Fruit fly (Drosophila melanogaster): ENCODE measurements around the gene CG8661.
A peak's percentile ranks its signal among the peaks of the same experiment; 100 is the strongest.

The CG8661 gene

DNA sequence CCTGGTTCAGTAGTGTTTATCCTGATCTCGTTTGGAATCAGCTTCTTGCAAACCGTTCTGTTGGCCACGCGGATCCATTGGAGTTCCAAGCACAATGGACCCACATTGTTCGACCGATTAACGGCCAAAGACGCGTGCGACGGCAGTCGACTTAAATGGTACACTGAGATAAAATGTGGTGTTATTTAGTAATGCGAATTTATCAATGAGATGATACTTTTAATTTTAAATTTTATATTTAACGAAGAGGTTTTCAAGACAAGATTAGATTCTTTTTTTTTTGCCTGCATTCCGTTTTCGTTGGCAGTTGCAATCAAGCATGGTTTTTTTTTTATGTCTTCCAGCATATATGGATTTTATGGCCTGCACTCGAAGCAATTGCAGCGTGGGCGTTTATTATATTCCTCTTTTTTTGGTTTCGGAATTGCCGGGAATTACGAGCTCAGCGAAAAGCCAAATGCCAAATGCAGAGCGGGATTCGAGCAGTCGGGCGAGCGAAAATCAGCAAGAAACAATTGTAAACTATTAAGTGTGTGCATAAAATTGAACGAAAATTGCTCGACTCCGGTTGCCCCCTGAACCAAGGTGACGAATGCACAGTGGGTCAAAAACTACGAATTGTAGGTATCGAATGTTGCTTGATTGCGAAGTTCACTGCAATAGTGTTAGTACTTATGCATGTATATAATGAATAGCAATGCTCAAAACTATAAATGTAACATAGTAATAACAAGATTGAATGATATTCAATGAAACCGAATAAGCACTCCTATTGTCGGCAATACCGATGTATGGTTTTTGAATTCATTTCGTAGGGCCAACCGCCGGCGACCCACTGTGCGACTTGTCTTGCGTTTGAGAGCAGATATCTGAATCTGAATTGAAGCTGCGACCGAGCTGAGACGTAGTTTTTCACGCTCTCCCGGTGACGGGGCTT, 14.9 kb upstream of the CG8661 start (continued):
- TF ChIP-seq wor (GFP tag; IDR thresholded peaks at IDR 0.05) (no peak; the same call in 1 of the 2 replicates), mirr (GFP tag; optimal IDR thresholded peaks at IDR 0.05) (peak; percentile 68), CG18476 (GFP tag; optimal IDR thresholded peaks at IDR 0.05) (peak; percentile 2), Dip3 (GFP tag; optimal IDR thresholded peaks at IDR 0.05) (peak; percentile 30), jumu (GFP tag; optimal IDR thresholded peaks at IDR 0.05) (peak; percentile 41), Max (GFP tag; optimal IDR thresholded peaks at IDR 0.05) (no peak), ind (GFP tag; optimal IDR thresholded peaks at IDR 0.05) (peak; percentile 52), her (GFP tag; optimal IDR thresholded peaks at IDR 0.05) (peak; percentile 17), abd-A (tag; optimal IDR thresholded peaks at IDR 0.05) (no peak), CG17612 (GFP tag; IDR thresholded peaks at IDR 0.05) (no peak), CG5245 (GFP tag; optimal IDR thresholded peaks at IDR 0.05) (no peak), lola (GFP tag; optimal IDR thresholded peaks at IDR 0.05) (peak in 1 of 3 experiments; percentile 21), D19B (GFP tag; optimal IDR thresholded peaks at IDR 0.05) (peak; percentile 34), nau (GFP tag; optimal IDR thresholded peaks at IDR 0.05) (peak; percentile 14), CG4328 (GFP tag; optimal IDR thresholded peaks at IDR 0.05) (peak; percentile 40), pum (GFP tag; optimal IDR thresholded peaks at IDR 0.05) (peak; percentile 51), CG6175 (GFP tag; IDR thresholded peaks at IDR 0.05) (no peak), MTF-1 (GFP tag; optimal IDR thresholded peaks at IDR 0.05; ENCODE audit: borderline replicate concordance) (no peak), CG4854 (GFP tag; optimal IDR thresholded peaks at IDR 0.05) (no peak), CG10462 (GFP tag; optimal IDR thresholded peaks at IDR 0.05) (no peak), CG10654 (GFP tag; optimal IDR thresholded peaks at IDR 0.05) (peak; percentile 5), zfh1 (GFP tag; IDR thresholded peaks at IDR 0.05) (peak; percentile 50; the same call in 2 of the 3 replicates), ash1 (GFP tag; optimal IDR thresholded peaks at IDR 0.05) (no peak), ttk (GFP tag; IDR thresholded peaks at IDR 0.05) (no peak), CG13123 (GFP tag; optimal IDR thresholded peaks at IDR 0.05) (no peak), nerfin-2 (GFP tag; IDR thresholded peaks at IDR 0.05; ENCODE audit: partially characterized antibody) (no peak), Abd-B (GFP tag; optimal IDR thresholded peaks at IDR 0.05) (peak; percentile 61), CG10321 (GFP tag; IDR thresholded peaks at IDR 0.05) (no peak), psq (GFP tag; optimal IDR thresholded peaks at IDR 0.05) (no peak), bab2 (GFP tag; optimal IDR thresholded peaks at IDR 0.05) (peak; percentile 60), Dip2 (GFP tag; IDR thresholded peaks at IDR 0.05) (no peak), br (optimal IDR thresholded peaks at IDR 0.05) (no peak), ranshi (GFP tag; IDR thresholded peaks at IDR 0.05) (peak; percentile 42; the same call in 1 of the 2 replicates), ham (GFP tag; IDR thresholded peaks at IDR 0.05) (no peak), CG15514 (GFP tag; optimal IDR thresholded peaks at IDR 0.05) (peak; percentile 63), Blimp-1 (GFP tag; optimal IDR thresholded peaks at IDR 0.05) (peak; percentile 60), HLH3B (GFP tag; IDR thresholded peaks at IDR 0.05) (peak; percentile 57), CG6272 (GFP tag; IDR thresholded peaks at IDR 0.05) (peak; percentile 54), CG34376 (GFP tag; optimal IDR thresholded peaks at IDR 0.05) (peak; percentile 39), cas (GFP tag; IDR thresholded peaks at IDR 0.05) (0 out of 2 replicates have a peak, but pooled peaks have one; percentile 26), tup (GFP tag; optimal IDR thresholded peaks at IDR 0.05) (peak; percentile 29), CG9215 (GFP tag; IDR thresholded peaks at IDR 0.05) (peak; percentile 71), E2f2 (GFP tag; IDR thresholded peaks at IDR 0.05) (peak; percentile 49; the same call in 1 of the 2 replicates), CG7963 (GFP tag; IDR thresholded peaks at IDR 0.05; ENCODE audit: partially characterized antibody) (no peak), corto (GFP tag; optimal IDR thresholded peaks at IDR 0.05) (no peak), Fer2 (tag; optimal IDR thresholded peaks at IDR 0.05) (peak; percentile 32), knrl (GFP tag; IDR thresholded peaks at IDR 0.05; ENCODE audit: partially characterized antibody) (no peak), CG34224 (GFP tag; IDR thresholded peaks at IDR 0.05; ENCODE audit: partially characterized antibody) (no peak)
